Worm (Caenorhabditis elegans) whole organism, L3 larva: ENCODE data around the gene B0218.5.

Source experiments
- elt-2 ChIP-seq: sonication (generic microtip); optimal IDR thresholded peaks from 2 replicates; lab custom pipeline; 2016; ENCODE audit warnings: missing genetic modification reagents, mild to moderate bottlenecking, missing genetic modification characterization, missing compliant biosample characterization
- lin-39 ChIP-seq: fragments of 150-350 bp; optimal IDR thresholded peaks from 2 replicates; lab custom pipeline; 2018; ENCODE audit warnings: missing biosample characterization, missing genetic modification reagents, missing genetic modification characterization
- pha-4 ChIP-seq: fragments of 150-350 bp; optimal IDR thresholded peaks from 2 replicates; lab custom pipeline; 2014; ENCODE audit warnings: missing biosample characterization, missing genetic modification reagents, missing genetic modification characterization
- pqm-1 ChIP-seq: fragments of 150-350 bp; optimal IDR thresholded peaks from 2 replicates; lab custom pipeline; 2017; ENCODE audit warnings: missing biosample characterization, missing genetic modification characterization, inconsistent platforms
- skn-1 ChIP-seq: fragments of 150-350 bp; optimal IDR thresholded peaks from 2 replicates; lab custom pipeline; 2014; ENCODE audit warnings: missing biosample characterization, missing genetic modification characterization
- zag-1 ChIP-seq: fragments of 150-350 bp; optimal IDR thresholded peaks from 2 replicates; lab custom pipeline; 2014; ENCODE audit warnings: missing biosample characterization, missing genetic modification characterization
- ztf-11 ChIP-seq: fragments of 150-350 bp; optimal IDR thresholded peaks from 2 replicates; lab custom pipeline; 2014; ENCODE audit warnings: missing biosample characterization, missing genetic modification characterization

DNA sequence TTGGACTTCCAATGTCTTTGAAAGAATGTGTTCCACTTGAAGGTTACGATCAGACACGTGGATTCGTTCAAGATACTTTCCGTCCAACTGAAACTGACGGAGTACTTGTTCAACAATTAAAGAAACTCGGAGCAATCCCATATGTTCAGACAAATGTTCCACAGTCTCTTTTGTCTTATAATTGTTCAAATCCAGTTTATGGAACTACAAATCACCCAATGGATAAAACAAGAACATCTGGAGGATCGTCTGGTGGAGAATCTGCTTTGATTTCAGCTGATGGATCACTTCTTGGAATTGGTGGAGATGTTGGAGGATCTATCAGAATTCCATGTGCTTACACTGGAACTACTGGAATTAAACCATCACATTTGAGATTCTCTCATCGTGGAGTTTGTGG lies 3.9 kb downstream of the B0218.5 start:
- TF ChIP-seq pha-4 (tag; lab: Kevin White, UChicago) (no peak), skn-1 (tag; lab: Kevin White, UChicago) (no peak), lin-39 (tag; lab: Kevin White, UChicago) (no peak), ztf-11 (no peak), elt-2 (no peak), pqm-1 (tag; lab: Kevin White, UChicago) (no peak), zag-1 (no peak)
